Worm (Caenorhabditis elegans) whole organism, midembryonic: ENCODE measurements around the gene srx-118.

Experiments
- flt-1 ChIP-seq: fragments of 200-800 bp; sonication (Bioruptor generic); IDR thresholded peaks from 2 replicates; pipeline ENCODE4 v1.3.6; 2022; ENCODE audit warnings: missing genetic modification characterization, missing compliant biosample characterization
- med-1 ChIP-seq: sonication (generic microtip); optimal IDR thresholded peaks from 2 replicates; lab custom pipeline; 2017; ENCODE audit warnings: missing genetic modification characterization, mild to moderate bottlenecking, missing compliant biosample characterization, antibody characterized with exemption, missing genetic modification reagents; ENCODE audit not compliant: insufficient read depth
- tab-1 ChIP-seq: fragments of 200-800 bp; sonication (Bioruptor generic); IDR thresholded peaks from 2 replicates; pipeline ENCODE4 v1.3.6; 2022; ENCODE audit warnings: missing genetic modification characterization, missing compliant biosample characterization
- ztf-29 ChIP-seq: fragments of 200-800 bp; sonication (Bioruptor generic); IDR thresholded peaks from 2 replicates; pipeline ENCODE4 v1.3.6; 2022; ENCODE audit warnings: missing genetic modification reagents, missing genetic modification characterization, missing compliant biosample characterization

- TF ChIP-seq med-1 (GFP tag; lab: Kevin White, UChicago), result no peak
- TF ChIP-seq flt-1 (GFP tag; lab: Robert Waterston, UW), result no peak
- TF ChIP-seq tab-1 (GFP tag; lab: Robert Waterston, UW), result no peak
- TF ChIP-seq ztf-29 (GFP tag; lab: Robert Waterston, UW), result no peak
These were observed 25.3 kb downstream of the srx-118 start for ce11 chrII:12550940-12551339.
